Worm (Caenorhabditis elegans): ENCODE results near the gene C08B6.11.

- TF ChIP-seq ztf-23 (GFP tag; IDR thresholded peaks at IDR 0.05) = no peak
- TF ChIP-seq T22C8.4 (GFP tag; IDR thresholded peaks at IDR 0.05) = no peak
- TF ChIP-seq ztf-29 (GFP tag; IDR thresholded peaks at IDR 0.05) = no peak
- TF ChIP-seq flt-1 (GFP tag; IDR thresholded peaks at IDR 0.05) = no peak
- no peak for TF ChIP-seq med-1 (GFP tag; optimal IDR thresholded peaks at IDR 0.05; ENCODE audit: insufficient read depth)
- no peak for TF ChIP-seq tab-1 (GFP tag; IDR thresholded peaks at IDR 0.05)
- no peak for TF ChIP-seq klf-2 (GFP tag; conservative IDR thresholded peaks at IDR 0.05)
Observed at ce11 chrV:10083999-10084468, 23.4 kb upstream of the C08B6.11 start, which contains the start of gene nhr-12.
